Fruit fly (Drosophila melanogaster): ENCODE results near the gene Hakai.

The Hakai gene

DNA sequence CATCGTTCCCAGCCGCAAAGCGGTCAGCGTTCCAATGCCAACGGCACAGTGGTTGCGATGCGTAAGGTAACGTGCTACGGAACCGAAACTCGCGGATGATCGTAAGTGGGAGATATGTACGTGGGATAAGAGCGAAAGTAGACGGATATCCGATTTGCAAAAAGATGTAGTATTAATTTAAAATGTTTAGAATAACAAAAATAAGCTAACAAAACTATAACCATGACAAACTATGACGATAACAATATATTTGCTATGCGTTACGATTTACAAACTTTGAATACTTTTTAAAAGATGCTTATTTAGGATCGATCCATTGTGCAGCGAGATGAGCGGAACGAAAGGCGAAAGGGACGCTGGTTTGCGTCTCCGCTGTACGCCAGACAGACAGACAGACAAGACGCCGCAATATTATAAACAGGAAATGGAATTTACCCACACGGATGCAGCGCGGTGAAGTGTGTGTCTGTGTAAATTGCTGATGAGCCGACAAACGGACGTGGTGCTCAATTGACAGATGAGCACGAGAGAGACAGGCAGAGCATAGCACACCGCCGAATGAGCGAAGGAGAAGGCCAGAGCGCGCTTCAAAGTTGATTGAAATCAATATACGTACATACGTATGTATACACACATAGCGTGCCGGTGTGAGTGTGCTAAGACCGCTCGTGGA lies 6.5 kb downstream of the Hakai start (continued):
- TF ChIP-seq vfl (GFP tag; optimal IDR thresholded peaks at IDR 0.05) = peak; percentile 94
- peak; percentile 90 for TF ChIP-seq CG10267 (tag; optimal IDR thresholded peaks at IDR 0.05)
- peak; percentile 99 for TF ChIP-seq aop (GFP tag; IDR thresholded peaks at IDR 0.05)
- peak; percentile 97 for TF ChIP-seq shn (GFP tag; optimal IDR thresholded peaks at IDR 0.05)
- peak; percentile 97 for TF ChIP-seq Sox100B (GFP tag; optimal IDR thresholded peaks at IDR 0.05)
- peak; percentile 98 for TF ChIP-seq CG2120 (GFP tag; optimal IDR thresholded peaks at IDR 0.05)
- TF ChIP-seq Trl (optimal IDR thresholded peaks at IDR 0.05) = peak; percentile 84 to 89
- TF ChIP-seq Trl (GFP tag; optimal IDR thresholded peaks at IDR 0.05) = peak; percentile 92
- peak; percentile 97 for TF ChIP-seq CG13775 (GFP tag; optimal IDR thresholded peaks at IDR 0.05)
- TF ChIP-seq ara (GFP tag; IDR thresholded peaks at IDR 0.05) = peak; percentile 85
- no peak for TF ChIP-seq lov (optimal IDR thresholded peaks at IDR 0.05)
- TF ChIP-seq lov (GFP tag; IDR thresholded peaks at IDR 0.05) = peak; percentile 68; the same call in 1 of the 3 replicates
- TF ChIP-seq CG8924 (tag; optimal IDR thresholded peaks at IDR 0.05) = peak; percentile 97
- TF ChIP-seq run (tag; optimal IDR thresholded peaks at IDR 0.05) = peak; percentile 92
- peak; percentile 97 for TF ChIP-seq zfh2 (GFP tag; optimal IDR thresholded peaks at IDR 0.05)
- peak; percentile 87 for TF ChIP-seq Myb (GFP tag; optimal IDR thresholded peaks at IDR 0.05)
- peak; percentile 98 for TF ChIP-seq lilli (GFP tag; optimal IDR thresholded peaks at IDR 0.05)
- TF ChIP-seq ATbp (GFP tag; optimal IDR thresholded peaks at IDR 0.05) = peak; percentile 88
- peak; percentile 98 for TF ChIP-seq CG2712 (tag; optimal IDR thresholded peaks at IDR 0.05)
- no peak; the same call in 1 of the 2 replicates for TF ChIP-seq CG4360 (GFP tag; IDR thresholded peaks at IDR 0.05)
- no peak for TF ChIP-seq vnd (GFP tag; IDR thresholded peaks at IDR 0.05; ENCODE audit: partially characterized antibody)
- TF ChIP-seq CG14860 (GFP tag; IDR thresholded peaks at IDR 0.05; ENCODE audit: partially characterized antibody) = no peak
- TF ChIP-seq Dp (GFP tag; optimal IDR thresholded peaks at IDR 0.05) = no peak
- peak; percentile 56; the same call in 1 of the 2 replicates for TF ChIP-seq gt (GFP tag; IDR thresholded peaks at IDR 0.05)
- TF ChIP-seq Neu2 (GFP tag; optimal IDR thresholded peaks at IDR 0.05; ENCODE audit: borderline replicate concordance) = peak; percentile 91
- TF ChIP-seq Dad (GFP tag; optimal IDR thresholded peaks at IDR 0.05) = peak; percentile 96
- peak; percentile 90 for TF ChIP-seq H2.0 (GFP tag; IDR thresholded peaks at IDR 0.05)
- peak; percentile 96 for TF ChIP-seq Ptx1 (GFP tag; IDR thresholded peaks at IDR 0.05)
- TF ChIP-seq crc (GFP tag; optimal IDR thresholded peaks at IDR 0.05) = peak; percentile 95
- peak; percentile 74 for TF ChIP-seq CG7928 (GFP tag; optimal IDR thresholded peaks at IDR 0.05)
- peak; percentile 93 for TF ChIP-seq CG10543 (GFP tag; optimal IDR thresholded peaks at IDR 0.05)
- TF ChIP-seq CG3163 (GFP tag; optimal IDR thresholded peaks at IDR 0.05) = peak; percentile 70
- peak; percentile 92 for TF ChIP-seq CG2889 (GFP tag; IDR thresholded peaks at IDR 0.05)
- peak; percentile 93 for TF ChIP-seq CG10366 (GFP tag; IDR thresholded peaks at IDR 0.05)
- TF ChIP-seq CG31388 (GFP tag; optimal IDR thresholded peaks at IDR 0.05) = peak; percentile 88
- peak; percentile 95 for TF ChIP-seq kni (GFP tag; optimal IDR thresholded peaks at IDR 0.05)
- TF ChIP-seq Optix (GFP tag; IDR thresholded peaks at IDR 0.05) = peak; percentile 94
- peak; percentile 97 for TF ChIP-seq Atf-2 (GFP tag; optimal IDR thresholded peaks at IDR 0.05)
- peak; percentile 93 for TF ChIP-seq Mes4 (GFP tag; optimal IDR thresholded peaks at IDR 0.05)
- TF ChIP-seq Pdp1 (GFP tag; optimal IDR thresholded peaks at IDR 0.05) = peak; percentile 93 to 98
- TF ChIP-seq pnt (GFP tag; optimal IDR thresholded peaks at IDR 0.05) = peak; percentile 96
- TF ChIP-seq CG8478 (optimal IDR thresholded peaks at IDR 0.05) = peak; percentile 63
- TF ChIP-seq hkb (optimal IDR thresholded peaks at IDR 0.05) = peak; percentile 54
- TF ChIP-seq hkb (GFP tag; IDR thresholded peaks at IDR 0.05) = peak; percentile 94
- TF ChIP-seq CG10147 (GFP tag; optimal IDR thresholded peaks at IDR 0.05) = peak; percentile 94
- TF ChIP-seq CG15696 (tag; optimal IDR thresholded peaks at IDR 0.05) = peak; percentile 87
- peak; percentile 94 for TF ChIP-seq CG14710 (tag; optimal IDR thresholded peaks at IDR 0.05)
- peak; percentile 47; the same call in 1 of the 2 replicates for TF ChIP-seq bowl (GFP tag; IDR thresholded peaks at IDR 0.05)
- TF ChIP-seq CG9215 (GFP tag; IDR thresholded peaks at IDR 0.05) = peak; percentile 95
- TF ChIP-seq bsh (GFP tag; optimal IDR thresholded peaks at IDR 0.05) = peak; percentile 92 to 94
- peak; percentile 94 for TF ChIP-seq CG7372 (GFP tag; IDR thresholded peaks at IDR 0.05)

Data from whole organism, embryonic.